Worm (Caenorhabditis elegans): ENCODE results near the gene clec-5.

DNA sequence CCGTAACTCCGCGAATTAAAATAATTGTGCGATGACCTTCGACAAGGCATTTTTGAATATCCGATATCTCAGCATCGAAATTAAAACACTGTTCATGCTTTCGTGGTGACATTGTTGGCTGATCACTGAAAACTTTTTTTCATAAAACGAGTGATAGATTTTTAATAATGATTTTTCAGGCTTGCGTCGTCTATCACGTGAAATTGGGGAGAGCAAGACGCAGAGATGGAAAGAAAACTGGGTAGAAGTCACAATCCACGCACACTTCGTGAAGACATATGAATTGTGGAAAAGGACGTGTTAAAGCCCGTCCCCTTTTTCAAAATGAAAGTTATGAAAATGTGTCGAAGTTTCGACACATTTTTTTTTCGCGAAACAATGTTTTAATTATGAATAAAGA lies 33.7 kb downstream of the clec-5 start, which contains the start of gene nonu-1:
- TF ChIP-seq ztf-1 (GFP tag; conservative IDR thresholded peaks at IDR 0.05): no peak
- no peak for TF ChIP-seq dmd-4 (tag; optimal IDR thresholded peaks at IDR 0.05)
- TF ChIP-seq egl-27 (tag; optimal IDR thresholded peaks at IDR 0.05): no peak
- no peak for TF ChIP-seq nhr-11 (tag; optimal IDR thresholded peaks at IDR 0.05)
- TF ChIP-seq nhr-237 (tag; optimal IDR thresholded peaks at IDR 0.05): no peak
- no peak for TF ChIP-seq unc-39 (tag; optimal IDR thresholded peaks at IDR 0.05)
- no peak for TF ChIP-seq R02D3.7 (tag; optimal IDR thresholded peaks at IDR 0.05)
- TF ChIP-seq skn-1 (tag; optimal IDR thresholded peaks at IDR 0.05): no peak
- no peak for TF ChIP-seq nhr-77 (tag; optimal IDR thresholded peaks at IDR 0.05)
- TF ChIP-seq ceh-16 (tag; optimal IDR thresholded peaks at IDR 0.05): no peak
- TF ChIP-seq lin-39 (tag; optimal IDR thresholded peaks at IDR 0.05): no peak
